Fruit fly (Drosophila melanogaster) whole organism, embryonic: ENCODE results near the gene CG14647.

ENCODE experiments used
- Atf3 ChIP-seq: fragments of 200-800 bp; sonication (Bioruptor generic); optimal IDR thresholded peaks from 3 replicates; lab custom pipeline; 2016; ENCODE audit warnings: missing biosample characterization, missing genetic modification characterization
- BEAF-32 ChIP-seq: fragments of 200-800 bp; sonication (Bioruptor generic); optimal IDR thresholded peaks from 3 replicates; lab custom pipeline; 2017; ENCODE audit warnings: missing biosample characterization, missing genetic modification characterization, mild to moderate bottlenecking, moderate library complexity, missing genetic modification reagents
- CG10209 ChIP-seq: fragments of 200-800 bp; sonication (Bioruptor generic); optimal IDR thresholded peaks from 3 replicates; lab custom pipeline; 2017; ENCODE audit warnings: missing biosample characterization, mild to moderate bottlenecking, missing genetic modification characterization, missing genetic modification reagents
- CG10366 ChIP-seq: fragments of 200-800 bp; sonication (Bioruptor generic); IDR thresholded peaks from 2 replicates; pipeline ENCODE4 v1.3.6; 2022; ENCODE audit warnings: missing biosample characterization, missing genetic modification characterization
- CG11695 ChIP-seq: fragments of 200-800 bp; sonication (Bioruptor generic); IDR thresholded peaks from 3 replicates; pipeline ENCODE4 v1.3.6; 2022; ENCODE audit warnings: missing biosample characterization, missing genetic modification characterization
- CG13287 ChIP-seq: fragments of 200-800 bp; sonication (Bioruptor generic); IDR thresholded peaks from 2 replicates; pipeline ENCODE4 v1.3.6; 2022; ENCODE audit warnings: missing biosample characterization, missing genetic modification characterization; ENCODE audit not compliant: partially characterized antibody
- CG13775 ChIP-seq: fragments of 200-800 bp; sonication (Bioruptor generic); optimal IDR thresholded peaks from 3 replicates; lab custom pipeline; 2017; ENCODE audit warnings: missing biosample characterization, mild to moderate bottlenecking, missing genetic modification characterization
- CG15269 ChIP-seq: fragments of 200-800 bp; sonication (Bioruptor generic); optimal IDR thresholded peaks from 2 replicates; lab custom pipeline; 2018; ENCODE audit warnings: missing biosample characterization, mild to moderate bottlenecking, missing genetic modification characterization, moderate library complexity
- CG1603 ChIP-seq: fragments of 200-800 bp; sonication (Bioruptor generic); optimal IDR thresholded peaks from 2 replicates; lab custom pipeline; 2019; ENCODE audit warnings: missing biosample characterization, mild to moderate bottlenecking, missing genetic modification characterization, moderate library complexity
- CG16813 ChIP-seq: fragments of 200-800 bp; sonication (Bioruptor generic); IDR thresholded peaks from 3 replicates; pipeline ENCODE4 v1.3.6; 2022; ENCODE audit warnings: missing biosample characterization, missing genetic modification characterization; ENCODE audit not compliant: partially characterized antibody
- CG17359 ChIP-seq: fragments of 200-800 bp; sonication (Bioruptor generic); optimal IDR thresholded peaks from 3 replicates; lab custom pipeline; 2018; ENCODE audit warnings: missing biosample characterization, mild to moderate bottlenecking, missing genetic modification characterization, moderate library complexity
- CG18262 ChIP-seq: fragments of 200-800 bp; optimal IDR thresholded peaks from 3 replicates; lab custom pipeline; 2019; ENCODE audit warnings: missing biosample characterization, mild to moderate bottlenecking, missing genetic modification characterization, moderate library complexity
- CG31441 ChIP-seq: fragments of 200-800 bp; sonication (Bioruptor generic); IDR thresholded peaks from 2 replicates; pipeline ENCODE4 v1.3.6; 2022; ENCODE audit warnings: missing biosample characterization, missing genetic modification characterization
- CG4424 ChIP-seq: fragments of 200-800 bp; sonication (Bioruptor generic); optimal IDR thresholded peaks from 3 replicates; lab custom pipeline; 2016; ENCODE audit warnings: missing biosample characterization, missing genetic modification characterization
- CG6175 ChIP-seq: fragments of 200-800 bp; sonication (Bioruptor generic); IDR thresholded peaks from 3 replicates; pipeline ENCODE4 v1.3.6; 2022; ENCODE audit warnings: missing biosample characterization, missing genetic modification characterization
- CG6791 ChIP-seq: fragments of 200-800 bp; sonication (Bioruptor generic); IDR thresholded peaks from 3 replicates; pipeline ENCODE4 v1.3.6; 2022; ENCODE audit warnings: missing biosample characterization, missing genetic modification characterization; ENCODE audit not compliant: partially characterized antibody
- CG9215 ChIP-seq: fragments of 200-800 bp; sonication (Bioruptor generic); IDR thresholded peaks from 2 replicates; pipeline ENCODE4 v1.3.6; 2022; ENCODE audit warnings: missing biosample characterization, missing genetic modification characterization
- CG9437 ChIP-seq: fragments of 200-800 bp; sonication (Bioruptor generic); optimal IDR thresholded peaks from 2 replicates; lab custom pipeline; 2018; ENCODE audit warnings: missing biosample characterization, mild to moderate bottlenecking, missing genetic modification characterization
- CG9932 ChIP-seq: fragments of 200-800 bp; sonication (Bioruptor generic); IDR thresholded peaks from 2 replicates; pipeline ENCODE4 v1.3.6; 2022; ENCODE audit warnings: missing biosample characterization, missing genetic modification characterization
- CoRest ChIP-seq: fragments of 200-800 bp; sonication (Bioruptor generic); optimal IDR thresholded peaks from 3 replicates; lab custom pipeline; 2018; ENCODE audit warnings: missing biosample characterization, mild to moderate bottlenecking, missing genetic modification characterization, moderate library complexity
- CrebB ChIP-seq: fragments of 200-800 bp; sonication (Bioruptor generic); optimal IDR thresholded peaks from 3 replicates; lab custom pipeline; 2018; ENCODE audit warnings: missing biosample characterization, mild to moderate bottlenecking, missing genetic modification characterization
- Dfd ChIP-seq, 2 experiments: fragments of >200 bp; optimal IDR thresholded peaks; 2 replicates each; lab custom pipeline; 2017; ENCODE audit warnings: missing biosample characterization in 2 of 2, missing genetic modification characterization in 2 of 2
- Dip3 ChIP-seq: fragments of 200-800 bp; sonication (Bioruptor generic); optimal IDR thresholded peaks from 3 replicates; lab custom pipeline; 2016; ENCODE audit warnings: missing biosample characterization, missing genetic modification characterization
- Dll ChIP-seq: fragments of 200-800 bp; sonication (Bioruptor generic); IDR thresholded peaks from 4 replicates; pipeline ENCODE4 v1.3.6; 2022; ENCODE audit warnings: missing biosample characterization, missing genetic modification characterization; ENCODE audit not compliant: partially characterized antibody
- Doc2 ChIP-seq: fragments of 200-800 bp; sonication (Bioruptor generic); IDR thresholded peaks from 2 replicates; pipeline ENCODE4 v1.3.6; 2022; ENCODE audit warnings: missing biosample characterization, missing genetic modification characterization
- Ets65A ChIP-seq: fragments of 200-800 bp; sonication (Bioruptor generic); peaks from one replicate; lab custom pipeline; 2016; ENCODE audit warnings: missing biosample characterization, missing genetic modification characterization
- Hsf ChIP-seq: fragments of 200-800 bp; sonication (Bioruptor generic); optimal IDR thresholded peaks from 3 replicates; lab custom pipeline; 2016; ENCODE audit warnings: missing biosample characterization, missing genetic modification characterization
- Lim3 ChIP-seq: fragments of 200-800 bp; sonication (Bioruptor generic); IDR thresholded peaks from 2 replicates; pipeline ENCODE4 v1.3.6; 2022; ENCODE audit warnings: missing biosample characterization, missing genetic modification characterization
- MTF-1 ChIP-seq: fragments of 200-800 bp; sonication (Bioruptor generic); optimal IDR thresholded peaks from 2 replicates; lab custom pipeline; 2018; ENCODE audit warnings: missing biosample characterization, mild to moderate bottlenecking, missing genetic modification characterization, borderline replicate concordance
- NFAT ChIP-seq: fragments of 200-800 bp; sonication (Bioruptor generic); IDR thresholded peaks from 2 replicates; pipeline ENCODE4 v1.3.6; 2022; ENCODE audit warnings: missing biosample characterization, missing genetic modification characterization
- Oli ChIP-seq: fragments of 200-800 bp; sonication (Bioruptor generic); optimal IDR thresholded peaks from 2 replicates; lab custom pipeline; 2018; ENCODE audit warnings: missing biosample characterization, mild to moderate bottlenecking, missing genetic modification characterization, moderate library complexity
- Ptx1 ChIP-seq: fragments of 200-800 bp; sonication (Bioruptor generic); IDR thresholded peaks from 2 replicates; pipeline ENCODE4 v1.3.6; 2022; ENCODE audit warnings: missing biosample characterization, missing genetic modification characterization
- Rfx ChIP-seq: fragments of 200-800 bp; sonication (Bioruptor generic); IDR thresholded peaks from 2 replicates; pipeline ENCODE4 v1.3.6; 2022; ENCODE audit warnings: missing biosample characterization, missing genetic modification characterization
- ara ChIP-seq: fragments of 200-800 bp; sonication (Bioruptor generic); IDR thresholded peaks from 2 replicates; pipeline ENCODE4 v1.3.6; 2022; ENCODE audit warnings: missing biosample characterization, missing genetic modification characterization
- ci ChIP-seq: fragments of 200-800 bp; sonication (Bioruptor generic); IDR thresholded peaks from 3 replicates; pipeline ENCODE4 v1.3.6; 2022; ENCODE audit warnings: missing biosample characterization, missing genetic modification characterization
- crp ChIP-seq, 2 experiments: fragments of 200-800 bp; sonication (Bioruptor generic); optimal IDR thresholded peaks; 2 replicates in 1 of 2; 3 replicates in 1 of 2; lab custom pipeline; 2017; ENCODE audit warnings: missing biosample characterization in 2 of 2, missing genetic modification characterization in 2 of 2, mild to moderate bottlenecking in 1 of 2, moderate library complexity in 1 of 2
- dm ChIP-seq: fragments of 200-800 bp; sonication (Bioruptor generic); optimal IDR thresholded peaks from 3 replicates; lab custom pipeline; 2016; ENCODE audit warnings: missing biosample characterization, missing genetic modification characterization
- dmrt99B ChIP-seq: fragments of 200-800 bp; sonication (Bioruptor generic); optimal IDR thresholded peaks from 2 replicates; lab custom pipeline; 2018; ENCODE audit warnings: missing biosample characterization, mild to moderate bottlenecking, missing genetic modification characterization, moderate library complexity
- fd96Cb ChIP-seq: fragments of 200-800 bp; sonication (Bioruptor generic); optimal IDR thresholded peaks from 2 replicates; lab custom pipeline; 2018; ENCODE audit warnings: missing biosample characterization, mild to moderate bottlenecking, missing genetic modification characterization, moderate library complexity
- lmd ChIP-seq: fragments of 200-800 bp; sonication (Bioruptor generic); IDR thresholded peaks from 2 replicates; pipeline ENCODE4 v1.3.6; 2022; ENCODE audit warnings: missing biosample characterization, missing genetic modification characterization
- lola ChIP-seq, 3 experiments: fragments of >200 bp in 2 of 3; fragments of 200-800 bp in 1 of 3; sonication (Bioruptor generic) in 1 of 3; optimal IDR thresholded peaks; 2 replicates each; lab custom pipeline; 2017 to 2019; ENCODE audit warnings: missing biosample characterization in 3 of 3, missing genetic modification characterization in 3 of 3, mild to moderate bottlenecking in 1 of 3, moderate library complexity in 1 of 3
- psq ChIP-seq: fragments of 200-800 bp; sonication (Bioruptor generic); optimal IDR thresholded peaks from 2 replicates; lab custom pipeline; 2017; ENCODE audit warnings: missing biosample characterization, missing genetic modification characterization
- ro ChIP-seq: fragments of 200-800 bp; sonication (Bioruptor generic); IDR thresholded peaks from 2 replicates; pipeline ENCODE4 v1.3.6; 2022; ENCODE audit warnings: missing biosample characterization, missing genetic modification characterization
- row ChIP-seq: fragments of 200-800 bp; sonication (Bioruptor generic); IDR thresholded peaks from 3 replicates; pipeline ENCODE4 v1.3.6; 2022; ENCODE audit warnings: missing biosample characterization, missing genetic modification characterization
- sisA ChIP-seq: fragments of 200-800 bp; sonication (Bioruptor generic); IDR thresholded peaks from 2 replicates; pipeline ENCODE4 v1.3.6; 2022; ENCODE audit warnings: missing biosample characterization, missing genetic modification characterization
- slbo ChIP-seq: fragments of 200-800 bp; sonication (Bioruptor generic); IDR thresholded peaks from 2 replicates; pipeline ENCODE4 v1.3.6; 2022; ENCODE audit warnings: missing biosample characterization, missing genetic modification characterization
- tio ChIP-seq: fragments of 200-800 bp; sonication (Bioruptor generic); optimal IDR thresholded peaks from 2 replicates; lab custom pipeline; 2017; ENCODE audit warnings: missing biosample characterization, missing genetic modification characterization, inconsistent platforms
- unc-4 ChIP-seq: fragments of 200-800 bp; sonication (Bioruptor generic); IDR thresholded peaks from 2 replicates; pipeline ENCODE4 v1.3.6; 2022; ENCODE audit warnings: missing biosample characterization, missing genetic modification characterization; ENCODE audit not compliant: partially characterized antibody

CG14647 gene

dm6 chr3R:4399810-4400496 is 357 bp upstream of the CG14647 start (continued):
- TF ChIP-seq CoRest (tag; lab: Kevin White, UChicago) (peak; percentile 62), NFAT (GFP tag; lab: Robert Waterston, UW) (peak; percentile 57; the same call in 1 of the 2 replicates), row (GFP tag; lab: Robert Waterston, UW) (peak; percentile 87), BEAF-32 (GFP tag; lab: Kevin White, UChicago) (peak; percentile 55), Doc2 (no peak), Dll (GFP tag; lab: Robert Waterston, UW) (0 out of 4 replicates have a peak, but pooled peaks have one; percentile 12), dmrt99B (tag; lab: Kevin White, UChicago) (peak; percentile 8), Ets65A (GFP tag; lab: Kevin White, UChicago) (peak; percentile 75), crp (GFP tag; optimal IDR thresholded peaks at IDR 0.05; lab: Kevin White, UChicago) (peak in 1 of 2 experiments; percentile 64), Atf3 (GFP tag; lab: Kevin White, UChicago) (no peak), psq (GFP tag; lab: Kevin White, UChicago) (peak; percentile 22), ro (GFP tag; lab: Robert Waterston, UW) (no peak), Lim3 (GFP tag; lab: Robert Waterston, UW) (no peak), CG13775 (GFP tag; lab: Kevin White, UChicago) (peak; percentile 63), CG31441 (GFP tag; lab: Robert Waterston, UW) (peak; percentile 55; the same call in 1 of the 2 replicates), lola (GFP tag; optimal IDR thresholded peaks at IDR 0.05; lab: Kevin White, UChicago) (peak in 2 of 3 experiments; percentile 41 to 91), MTF-1 (GFP tag; lab: Kevin White, UChicago) (no peak), CG9932 (GFP tag; lab: Robert Waterston, UW) (peak; percentile 64), dm (GFP tag; lab: Kevin White, UChicago) (peak; percentile 4), tio (GFP tag; lab: Kevin White, UChicago) (no peak), CG6791 (GFP tag; lab: Robert Waterston, UW) (peak; percentile 56; the same call in 2 of the 3 replicates), Dfd (GFP tag; optimal IDR thresholded peaks at IDR 0.05; lab: Kevin White, UChicago) (peak in 1 of 2 experiments; percentile 55), CG9215 (GFP tag; lab: Robert Waterston, UW) (0 out of 2 replicates have a peak, but pooled peaks have one; percentile 26), Dip3 (GFP tag; lab: Kevin White, UChicago) (peak; percentile 4), Oli (tag; lab: Kevin White, UChicago) (peak; percentile 4), sisA (no peak), CG13287 (GFP tag; lab: Robert Waterston, UW) (peak; percentile 15; the same call in 1 of the 2 replicates), CG15269 (peak; percentile 1), ara (GFP tag; lab: Robert Waterston, UW) (no peak), CG10209 (GFP tag; lab: Kevin White, UChicago) (peak; percentile 18), lmd (peak; percentile 23; the same call in 1 of the 2 replicates), Hsf (GFP tag; lab: Kevin White, UChicago) (peak; percentile 26), CG11695 (GFP tag; lab: Robert Waterston, UW) (no peak), Rfx (GFP tag; lab: Robert Waterston, UW) (peak; percentile 49; the same call in 1 of the 2 replicates), CrebB (tag; lab: Kevin White, UChicago) (no peak), fd96Cb (peak; percentile 10), CG4424 (GFP tag; lab: Kevin White, UChicago) (no peak), CG18262 (peak; percentile 49), CG9437 (GFP tag; lab: Kevin White, UChicago) (peak; percentile 38), slbo (peak; percentile 61), CG16813 (GFP tag; lab: Robert Waterston, UW) (peak; percentile 26; the same call in 1 of the 3 replicates), Ptx1 (GFP tag; lab: Robert Waterston, UW) (0 out of 2 replicates have a peak, but pooled peaks have one; percentile 21), unc-4 (GFP tag; lab: Robert Waterston, UW) (peak; percentile 24; the same call in 1 of the 2 replicates), CG10366 (GFP tag; lab: Robert Waterston, UW) (no peak), CG17359 (no peak), CG1603 (peak; percentile 63), CG6175 (GFP tag; lab: Robert Waterston, UW) (no peak), ci (GFP tag; lab: Robert Waterston, UW) (peak; percentile 31; the same call in 1 of the 3 replicates)
